Worm (Caenorhabditis elegans): ENCODE data around the gene R04A9.3.

The R04A9.3 gene

ce11 chrX:357792-358191 lies 22.6 kb downstream of the R04A9.3 start, which contains the start of gene C04E7.1:
Gene C04E7.1 (plus strand): TSS chrX:358092.
- TF ChIP-seq vab-7 (GFP tag; IDR thresholded peaks at IDR 0.05) (no peak), nhr-6 (tag; optimal IDR thresholded peaks at IDR 0.05) (no peak), fos-1 (tag; optimal IDR thresholded peaks at IDR 0.05) (no peak), mes-2 (tag; optimal IDR thresholded peaks at IDR 0.05; ENCODE audit: poor library complexity, severe bottlenecking) (no peak), zip-11 (GFP tag; IDR thresholded peaks at IDR 0.05) (no peak), cey-2 (tag; optimal IDR thresholded peaks at IDR 0.05; ENCODE audit: borderline replicate concordance, insufficient read depth) (no peak)

- TF ChIP-seq egl-27 (tag; optimal IDR thresholded peaks at IDR 0.05) (no peak), saeg-2 (GFP tag; IDR thresholded peaks at IDR 0.05) (peak; percentile 64; the same call in 1 of the 2 replicates), mxl-2 (GFP tag; conservative IDR thresholded peaks at IDR 0.05) (peak; percentile 76), F49E8.2 (tag; optimal IDR thresholded peaks at IDR 0.05; ENCODE audit: borderline replicate concordance) (peak; percentile 29), daf-16 (GFP tag; optimal IDR thresholded peaks at IDR 0.05) (peak; percentile 67 to 94), daf-16 (tag; optimal IDR thresholded peaks at IDR 0.05) (peak; percentile 43), lin-38 (GFP tag; IDR thresholded peaks at IDR 0.05) (peak; percentile 81; the same call in 1 of the 2 replicates), unc-39 (tag; optimal IDR thresholded peaks at IDR 0.05) (no peak), unc-130 (GFP tag; optimal IDR thresholded peaks at IDR 0.05) (peak; percentile 54), fos-1 (tag; optimal IDR thresholded peaks at IDR 0.05) (no peak), hlh-11 (tag; optimal IDR thresholded peaks at IDR 0.05) (no peak), nhr-77 (tag; optimal IDR thresholded peaks at IDR 0.05) (peak; percentile 82), aha-1 (tag) (peak; percentile 93), T26A8.4 (GFP tag; IDR thresholded peaks at IDR 0.05) (peak; percentile 86), R02D3.7 (tag; optimal IDR thresholded peaks at IDR 0.05) (no peak), lsy-2 (tag; optimal IDR thresholded peaks at IDR 0.05) (peak; percentile 43 to 87), arid-1 (GFP tag; conservative IDR thresholded peaks at IDR 0.05) (peak; percentile 91), lir-3 (tag; optimal IDR thresholded peaks at IDR 0.05) (peak; percentile 86), nhr-102 (tag; optimal IDR thresholded peaks at IDR 0.05) (no peak), lin-1 (GFP tag; IDR thresholded peaks at IDR 0.05) (peak; percentile 90), Y105C5A.15 (GFP tag; IDR thresholded peaks at IDR 0.05) (peak; percentile 76; the same call in 1 of the 2 replicates), dpl-1 (GFP tag; optimal IDR thresholded peaks at IDR 0.05) (peak; percentile 35), mdt-29 (GFP tag; IDR thresholded peaks at IDR 0.05) (0 out of 2 replicates have a peak, but pooled peaks have one; percentile 9), F44E2.7 (GFP tag; IDR thresholded peaks at IDR 0.05) (no peak), hlh-30 (tag; optimal IDR thresholded peaks at IDR 0.05; ENCODE audit: insufficient read depth) (peak; percentile 65), ZK337.2 (GFP tag; IDR thresholded peaks at IDR 0.05) (peak; percentile 63), spr-1 (tag; optimal IDR thresholded peaks at IDR 0.05) (peak; percentile 75), tra-1 (GFP tag; IDR thresholded peaks at IDR 0.05) (peak; percentile 81), dmd-6 (GFP tag; IDR thresholded peaks at IDR 0.05) (peak; percentile 77), snpc-4 (tag; optimal IDR thresholded peaks at IDR 0.05) (no peak), ceh-44 (GFP tag; IDR thresholded peaks at IDR 0.05) (peak; percentile 80), cey-2 (tag; optimal IDR thresholded peaks at IDR 0.05; ENCODE audit: borderline replicate concordance, insufficient read depth) (no peak), zfp-2 (tag; optimal IDR thresholded peaks at IDR 0.05) (peak; percentile 58), sdz-12 (GFP tag; optimal IDR thresholded peaks at IDR 0.05) (peak; percentile 72), lim-7 (GFP tag; IDR thresholded peaks at IDR 0.05) (peak; percentile 92), lin-29 (GFP tag; IDR thresholded peaks at IDR 0.05) (peak; percentile 62), tag-97 (GFP tag; IDR thresholded peaks at IDR 0.05) (no peak), F10B5.3 (tag; optimal IDR thresholded peaks at IDR 0.05) (peak; percentile 70), snpc-1.2 (GFP tag; IDR thresholded peaks at IDR 0.05) (peak; percentile 87), daf-19 (GFP tag; conservative IDR thresholded peaks at IDR 0.05) (no peak), zag-1 (tag; optimal IDR thresholded peaks at IDR 0.05) (no peak), ceh-20 (GFP tag; IDR thresholded peaks at IDR 0.05) (peak; percentile 74), egl-43 (GFP tag; IDR thresholded peaks at IDR 0.05) (peak; percentile 94), ceh-62 (tag; optimal IDR thresholded peaks at IDR 0.05) (no peak), nhr-42 (GFP tag; IDR thresholded peaks at IDR 0.05) (peak; percentile 90)
These were observed 27.2 kb downstream of the R04A9.3 start, which contains the start of gene sor-3 for ce11 chrX:353134-353669. Gene sor-3 (plus strand): TSS chrX:353619.

Measured in whole organism, L4 larva.